Worm (Caenorhabditis elegans) whole organism, L2 larva: ENCODE measurements around the gene H12I19.115.

Source experiments
- C34F6.9 ChIP-seq: fragments of 150-350 bp; optimal IDR thresholded peaks from 2 replicates; lab custom pipeline; 2014; ENCODE audit warnings: missing biosample characterization, missing genetic modification characterization
- R02D3.7 ChIP-seq: fragments of 150-350 bp; optimal IDR thresholded peaks from 2 replicates; lab custom pipeline; 2014; ENCODE audit warnings: missing biosample characterization, missing genetic modification characterization
- Y55F3AM.14 ChIP-seq: fragments of 200-800 bp; sonication (Bioruptor generic); optimal IDR thresholded peaks from 2 replicates; lab custom pipeline; 2018; ENCODE audit warnings: mild to moderate bottlenecking, missing genetic modification characterization, missing compliant biosample characterization
- ZK546.5 ChIP-seq: sonication (generic microtip); optimal IDR thresholded peaks from 2 replicates; lab custom pipeline; 2017; ENCODE audit warnings: missing biosample characterization, missing genetic modification characterization
- alr-1 ChIP-seq: fragments of 150-350 bp; optimal IDR thresholded peaks from 2 replicates; lab custom pipeline; 2014; ENCODE audit warnings: missing biosample characterization, missing genetic modification characterization
- aly-2 ChIP-seq: fragments of 150-350 bp; optimal IDR thresholded peaks from 2 replicates; lab custom pipeline; 2014; ENCODE audit warnings: missing biosample characterization, missing genetic modification characterization
- blmp-1 ChIP-seq: sonication (generic microtip); optimal IDR thresholded peaks from 2 replicates; lab custom pipeline; 2017; ENCODE audit warnings: missing genetic modification characterization, mild to moderate bottlenecking, missing compliant biosample characterization, antibody characterized with exemption, moderate library complexity; ENCODE audit not compliant: insufficient read depth
- ceh-16 ChIP-seq: fragments of 150-350 bp; optimal IDR thresholded peaks from 2 replicates; lab custom pipeline; 2014; ENCODE audit warnings: missing biosample characterization, missing genetic modification characterization
- ceh-82 ChIP-seq: fragments of 150-350 bp; optimal IDR thresholded peaks from 2 replicates; lab custom pipeline; 2014; ENCODE audit warnings: missing biosample characterization, missing genetic modification characterization
- crh-2 ChIP-seq: sonication (generic microtip); optimal IDR thresholded peaks from 2 replicates; lab custom pipeline; 2017; ENCODE audit warnings: missing biosample characterization, missing genetic modification characterization
- dmd-4 ChIP-seq: sonication (generic microtip); optimal IDR thresholded peaks from 2 replicates; lab custom pipeline; 2017; ENCODE audit warnings: missing biosample characterization, missing genetic modification characterization
- egl-27 ChIP-seq: sonication (generic microtip); optimal IDR thresholded peaks from 3 replicates; lab custom pipeline; 2017; ENCODE audit warnings: missing biosample characterization, missing genetic modification reagents, missing genetic modification characterization
- elt-1 ChIP-seq: fragments of 150-350 bp; optimal IDR thresholded peaks from 2 replicates; lab custom pipeline; 2014; ENCODE audit warnings: missing biosample characterization, missing genetic modification characterization
- fos-1 ChIP-seq: fragments of 150-350 bp; optimal IDR thresholded peaks from 2 replicates; lab custom pipeline; 2014; ENCODE audit warnings: missing biosample characterization, missing genetic modification characterization
- gmeb-1 ChIP-seq: fragments of 150-350 bp; optimal IDR thresholded peaks from 2 replicates; lab custom pipeline; 2014; ENCODE audit warnings: missing biosample characterization, missing genetic modification characterization
- lin-13 ChIP-seq: fragments of 150-350 bp; optimal IDR thresholded peaks from 2 replicates; lab custom pipeline; 2014; ENCODE audit warnings: missing biosample characterization, missing genetic modification reagents, missing genetic modification characterization
- lsy-2 ChIP-seq, 2 experiments: fragments of 150-350 bp in 1 of 2; sonication (generic microtip) in 1 of 2; optimal IDR thresholded peaks; 2 replicates each; lab custom pipeline; 2014 to 2017; ENCODE audit warnings: missing biosample characterization in 2 of 2, missing genetic modification characterization in 2 of 2
- mab-5 ChIP-seq: fragments of 150-350 bp; optimal IDR thresholded peaks from 2 replicates; lab custom pipeline; 2014; ENCODE audit warnings: missing biosample characterization, missing genetic modification characterization
- mbf-1 ChIP-seq: sonication (generic microtip); optimal IDR thresholded peaks from 2 replicates; lab custom pipeline; 2017; ENCODE audit warnings: missing biosample characterization, missing genetic modification characterization
- nhr-11 ChIP-seq: fragments of 150-350 bp; optimal IDR thresholded peaks from 2 replicates; lab custom pipeline; 2014; ENCODE audit warnings: missing biosample characterization, missing genetic modification characterization
- nhr-12 ChIP-seq: fragments of 150-350 bp; optimal IDR thresholded peaks from 2 replicates; lab custom pipeline; 2014; ENCODE audit warnings: missing biosample characterization, missing genetic modification characterization
- nhr-129 ChIP-seq: fragments of 150-350 bp; optimal IDR thresholded peaks from 2 replicates; lab custom pipeline; 2014; ENCODE audit warnings: missing biosample characterization, missing genetic modification characterization
- nhr-21 ChIP-seq: fragments of 150-350 bp; optimal IDR thresholded peaks from 2 replicates; lab custom pipeline; 2014; ENCODE audit warnings: missing biosample characterization, missing genetic modification characterization
- nhr-237 ChIP-seq: fragments of 150-350 bp; optimal IDR thresholded peaks from 2 replicates; lab custom pipeline; 2014; ENCODE audit warnings: missing biosample characterization, missing genetic modification characterization
- nhr-25 ChIP-seq: fragments of 150-350 bp; sonication (generic microtip); optimal IDR thresholded peaks from 3 replicates; lab custom pipeline; 2014; ENCODE audit warnings: missing biosample characterization, missing genetic modification characterization
- nhr-6 ChIP-seq: fragments of 150-350 bp; optimal IDR thresholded peaks from 2 replicates; lab custom pipeline; 2014; ENCODE audit warnings: missing biosample characterization, missing genetic modification characterization
- nhr-77 ChIP-seq: fragments of 150-350 bp; optimal IDR thresholded peaks from 2 replicates; lab custom pipeline; 2014; ENCODE audit warnings: missing biosample characterization, missing genetic modification characterization
- sem-4 ChIP-seq: fragments of 150-350 bp; optimal IDR thresholded peaks from 2 replicates; lab custom pipeline; 2014; ENCODE audit warnings: missing biosample characterization, missing genetic modification reagents, missing genetic modification characterization
- skn-1 ChIP-seq: sonication (generic microtip); optimal IDR thresholded peaks from 2 replicates; lab custom pipeline; 2017; ENCODE audit warnings: missing biosample characterization, missing genetic modification characterization
- sma-9 ChIP-seq, 2 experiments: fragments of 150-350 bp in 1 of 2; sonication (generic microtip) in 1 of 2; optimal IDR thresholded peaks; 2 replicates each; lab custom pipeline; 2014 to 2016; ENCODE audit warnings: missing genetic modification characterization in 2 of 2, mild to moderate bottlenecking in 1 of 2, missing biosample characterization in 1 of 2, missing compliant biosample characterization in 1 of 2, missing genetic modification reagents in 1 of 2, moderate library complexity in 1 of 2
- snpc-4 ChIP-seq: fragments of 150-350 bp; optimal IDR thresholded peaks from 2 replicates; lab custom pipeline; 2014; ENCODE audit warnings: missing biosample characterization, missing genetic modification characterization
- unc-39 ChIP-seq: fragments of 150-350 bp; optimal IDR thresholded peaks from 2 replicates; lab custom pipeline; 2014; ENCODE audit warnings: missing biosample characterization, missing genetic modification characterization
- unc-55 ChIP-seq: fragments of 150-350 bp; sonication (generic microtip); optimal IDR thresholded peaks from 3 replicates; lab custom pipeline; 2014; ENCODE audit warnings: missing biosample characterization, missing genetic modification reagents, missing genetic modification characterization
- ztf-1 ChIP-seq: fragments of 200-800 bp; sonication (Bioruptor generic); conservative IDR thresholded peaks from 2 replicates; pipeline ENCODE4 v1.3.6; 2022; ENCODE audit warnings: missing genetic modification characterization, missing compliant biosample characterization
- ztf-4 ChIP-seq: fragments of 150-350 bp; optimal IDR thresholded peaks from 2 replicates; lab custom pipeline; 2014; ENCODE audit warnings: missing biosample characterization, missing genetic modification characterization

The H12I19.115 gene

ce11 chrIV:14103054-14103453 is 24.6 kb downstream of the H12I19.115 start, which contains the start of gene F52B11.5:
F52B11.5 (minus strand) TSS chrIV:14103231.
- TF ChIP-seq C34F6.9 (tag; lab: Kevin White, UChicago), result peak; percentile 62
- TF ChIP-seq nhr-237 (tag; lab: Kevin White, UChicago), result no peak
- TF ChIP-seq nhr-129 (tag; lab: Kevin White, UChicago), result peak; percentile 71
- peak; percentile 65 for TF ChIP-seq unc-55
- no peak for TF ChIP-seq elt-1 (tag; lab: Kevin White, UChicago)
- TF ChIP-seq nhr-12 (tag; lab: Kevin White, UChicago), result no peak
- TF ChIP-seq crh-2 (tag; lab: Kevin White, UChicago), result peak; percentile 22
- peak; percentile 35 for TF ChIP-seq fos-1 (tag; lab: Kevin White, UChicago)

ce11 chrIV:14099256-14099655 is 28.4 kb downstream of the H12I19.115 start, which contains the start of gene col-133:
col-133 (minus strand) TSS chrIV:14099356.
- TF ChIP-seq mab-5, result no peak
- no peak for TF ChIP-seq ZK546.5 (tag; lab: Kevin White, UChicago)
- no peak for TF ChIP-seq nhr-11 (tag; lab: Kevin White, UChicago)
- TF ChIP-seq ztf-4 (tag; lab: Kevin White, UChicago), result no peak

DNA sequence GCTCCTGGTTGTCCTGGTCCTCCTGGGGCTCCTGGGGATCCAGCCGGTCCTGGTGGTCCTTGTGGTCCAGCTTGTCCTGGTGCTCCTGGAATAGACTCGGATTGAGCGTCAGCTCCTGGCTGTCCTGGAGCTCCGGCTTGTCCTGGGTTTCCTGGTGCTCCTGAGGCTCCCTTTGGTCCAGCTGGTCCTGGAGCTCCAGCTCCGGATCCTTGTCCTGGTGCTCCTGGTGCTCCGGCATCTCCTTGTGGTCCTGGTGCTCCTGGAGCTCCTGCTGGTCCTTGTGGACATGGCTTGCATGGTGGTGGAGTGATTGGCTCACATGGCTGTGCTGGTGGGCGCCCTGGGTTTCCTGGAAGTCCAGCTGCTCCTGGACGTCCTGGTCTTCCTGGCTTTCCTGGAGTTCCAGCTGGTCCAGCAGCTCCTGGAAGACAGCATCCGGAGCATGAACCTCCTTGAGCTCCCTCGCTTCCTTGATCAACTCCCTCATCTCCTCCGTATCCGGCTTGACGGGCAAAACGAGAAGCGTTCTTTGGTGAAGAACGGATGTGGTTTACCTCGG is 29.0 kb downstream of the H12I19.115 start:
- no peak for TF ChIP-seq unc-39 (tag; lab: Kevin White, UChicago)
- no peak for TF ChIP-seq ceh-16
- no peak for TF ChIP-seq sem-4
- no peak for TF ChIP-seq alr-1 (tag; lab: Kevin White, UChicago)
- TF ChIP-seq sma-9 (GFP tag; optimal IDR thresholded peaks at IDR 0.05; lab: Kevin White, UChicago), result no peak
- no peak for TF ChIP-seq sma-9 (tag; optimal IDR thresholded peaks at IDR 0.05; lab: Kevin White, UChicago)
- TF ChIP-seq, all 48 proteins: peak for 0

DNA sequence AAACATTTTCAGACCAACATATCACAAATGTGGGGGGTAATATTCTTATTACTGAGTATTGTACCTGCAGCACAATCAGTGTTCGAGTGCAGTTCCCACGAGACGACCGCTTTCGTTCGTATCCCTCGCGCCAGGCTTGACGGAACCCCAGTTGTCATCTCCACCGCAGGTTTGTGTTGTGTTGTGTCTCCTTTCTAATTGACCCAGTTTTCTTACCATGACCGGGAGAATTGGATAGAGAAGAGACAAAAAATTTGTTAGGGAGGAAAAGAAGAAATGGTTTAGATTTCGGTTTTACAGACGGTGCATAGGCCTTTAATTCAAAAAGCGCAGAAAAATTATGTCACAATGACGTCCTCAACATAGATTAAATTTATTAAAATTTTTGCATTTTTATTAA is 36.4 kb downstream of the H12I19.115 start, which contains the start of gene noah-2:
Gene noah-2 (plus strand): TSS at position 13 of the 400 bp plus-strand sequence.
- TF ChIP-seq ztf-1, result no peak
- no peak for TF ChIP-seq nhr-77 (tag; lab: Kevin White, UChicago)
- TF ChIP-seq Y55F3AM.14, result no peak
- no peak for TF ChIP-seq egl-27 (tag; lab: Kevin White, UChicago)
- TF ChIP-seq skn-1 (tag; lab: Kevin White, UChicago), result no peak
- TF ChIP-seq sem-4, result no peak
- TF ChIP-seq lsy-2 (tag; optimal IDR thresholded peaks at IDR 0.05; lab: Kevin White, UChicago), result no peak

DNA sequence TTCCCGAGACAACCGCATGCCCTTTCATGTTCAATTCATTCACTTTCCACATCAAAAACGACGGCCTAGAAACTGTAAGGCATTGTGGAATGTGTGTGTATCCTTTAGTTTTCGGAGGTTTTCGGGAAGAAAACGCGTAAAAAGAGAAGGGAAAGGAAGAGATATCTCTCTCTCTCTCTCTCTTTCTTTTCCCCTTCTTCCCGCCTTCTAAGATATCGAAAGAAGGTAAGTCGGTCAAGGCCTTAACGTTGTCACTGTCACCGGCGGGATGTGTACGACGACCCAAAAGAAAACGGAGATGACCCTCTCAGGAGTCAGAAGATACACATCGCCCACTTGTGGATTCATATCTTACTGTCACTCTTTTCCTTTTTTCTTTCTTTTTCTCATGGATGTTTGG is 37.9 kb downstream of the H12I19.115 start:
- no peak for TF ChIP-seq lsy-2 (tag; optimal IDR thresholded peaks at IDR 0.05; lab: Kevin White, UChicago)
- TF ChIP-seq nhr-25 (tag; lab: Kevin White, UChicago), result peak; percentile 27
- no peak for TF ChIP-seq mbf-1 (tag; lab: Kevin White, UChicago)
- TF ChIP-seq lin-13 (GFP tag; lab: Kevin White, UChicago), result no peak
- no peak for TF ChIP-seq R02D3.7 (tag; lab: Kevin White, UChicago)
- no peak for TF ChIP-seq gmeb-1 (tag; lab: Kevin White, UChicago)
- TF ChIP-seq nhr-11 (tag; lab: Kevin White, UChicago), result no peak
- TF ChIP-seq ceh-82 (tag; lab: Kevin White, UChicago), result no peak
- TF ChIP-seq aly-2 (tag; lab: Kevin White, UChicago), result no peak
- peak; percentile 64 for TF ChIP-seq nhr-21 (tag; lab: Kevin White, UChicago)
- TF ChIP-seq nhr-6 (tag; lab: Kevin White, UChicago), result no peak
- no peak for TF ChIP-seq sem-4
- TF ChIP-seq snpc-4 (tag; lab: Kevin White, UChicago), result no peak
- no peak for TF ChIP-seq dmd-4
- TF ChIP-seq sma-9 (GFP tag; optimal IDR thresholded peaks at IDR 0.05; lab: Kevin White, UChicago), result peak; percentile 2
- TF ChIP-seq sma-9 (tag; optimal IDR thresholded peaks at IDR 0.05; lab: Kevin White, UChicago), result no peak
- no peak for TF ChIP-seq skn-1 (tag; lab: Kevin White, UChicago)
- TF ChIP-seq nhr-129 (tag; lab: Kevin White, UChicago), result peak; percentile 31
- TF ChIP-seq nhr-77 (tag; lab: Kevin White, UChicago), result no peak
- peak; percentile 93 for TF ChIP-seq blmp-1 (tag; lab: Kevin White, UChicago)
- TF ChIP-seq, all 48 proteins: peak for 5
